Worm (Caenorhabditis elegans): Measurements from ENCODE around the gene C30A5.10.

C30A5.10 gene

ce11 chrIII:8164771-8165170 is 44.9 kb downstream of the C30A5.10 start:
- no peak for TF ChIP-seq hrde-1 (tag; optimal IDR thresholded peaks at IDR 0.05; ENCODE audit: borderline replicate concordance)

- TF ChIP-seq attf-5 (GFP tag; optimal IDR thresholded peaks at IDR 0.05): peak; percentile 98
- 0 out of 2 replicates have a peak, but pooled peaks have one; percentile 5 for TF ChIP-seq ceh-40 (GFP tag; IDR thresholded peaks at IDR 0.05)
- no peak for TF ChIP-seq mel-28 (tag; optimal IDR thresholded peaks at IDR 0.05; ENCODE audit: borderline replicate concordance)
- peak; percentile 74 for TF ChIP-seq efl-1 (GFP tag; optimal IDR thresholded peaks at IDR 0.05)
- no peak for TF ChIP-seq rec-8 (tag; optimal IDR thresholded peaks at IDR 0.05)
- TF ChIP-seq ztf-18 (tag; optimal IDR thresholded peaks at IDR 0.05): peak; percentile 42
- TF ChIP-seq snpc-3.4 (tag; optimal IDR thresholded peaks at IDR 0.05): peak; percentile 18
- no peak; the same call in 1 of the 2 replicates for TF ChIP-seq zfh-2 (GFP tag; conservative IDR thresholded peaks at IDR 0.05)
- TF ChIP-seq egrh-3 (GFP tag; IDR thresholded peaks at IDR 0.05): peak; percentile 32; the same call in 1 of the 2 replicates
- 0 out of 2 replicates have a peak, but pooled peaks have one; percentile 46 for TF ChIP-seq Y53G8AR.9 (GFP tag; conservative IDR thresholded peaks at IDR 0.05)
- TF ChIP-seq ceh-27 (GFP tag; optimal IDR thresholded peaks at IDR 0.05): peak; percentile 91
- no peak for TF ChIP-seq Y79H2A.3 (GFP tag; conservative IDR thresholded peaks at IDR 0.05)
- TF ChIP-seq ztf-25 (GFP tag; IDR thresholded peaks at IDR 0.05): no peak
- no peak for TF ChIP-seq ztf-22 (GFP tag; optimal IDR thresholded peaks at IDR 0.05)
- TF ChIP-seq tlf-1 (GFP tag; optimal IDR thresholded peaks at IDR 0.05): peak; percentile 44
- peak; percentile 50 for TF ChIP-seq nhr-80 (tag; optimal IDR thresholded peaks at IDR 0.05)
- no peak for TF ChIP-seq lag-1 (GFP tag; IDR thresholded peaks at IDR 0.05)
- no peak for TF ChIP-seq F10E7.11 (tag; optimal IDR thresholded peaks at IDR 0.05)
- TF ChIP-seq T26A5.8 (tag; optimal IDR thresholded peaks at IDR 0.05): no peak
- TF ChIP-seq hmg-20 (GFP tag; IDR thresholded peaks at IDR 0.05): no peak
- TF ChIP-seq akir-1 (GFP tag; optimal IDR thresholded peaks at IDR 0.05): no peak
- no peak for TF ChIP-seq C17E4.6 (GFP tag; IDR thresholded peaks at IDR 0.05)
- no peak for TF ChIP-seq F39B2.1 (GFP tag; IDR thresholded peaks at IDR 0.05)
- TF ChIP-seq ztf-3 (GFP tag; optimal IDR thresholded peaks at IDR 0.05): no peak
- TF ChIP-seq nhr-120 (GFP tag; IDR thresholded peaks at IDR 0.05): no peak
- no peak for TF ChIP-seq ztf-6 (GFP tag; IDR thresholded peaks at IDR 0.05)
- TF ChIP-seq B0035.1 (tag; optimal IDR thresholded peaks at IDR 0.05): no peak
- no peak for TF ChIP-seq nhr-179 (tag; optimal IDR thresholded peaks at IDR 0.05)
- TF ChIP-seq lir-1 (GFP tag; conservative IDR thresholded peaks at IDR 0.05): peak; percentile 67; the same call in 1 of the 2 replicates
- peak; percentile 15 for TF ChIP-seq B0261.1 (tag; optimal IDR thresholded peaks at IDR 0.05)
- TF ChIP-seq let-526 (GFP tag; IDR thresholded peaks at IDR 0.05): no peak
- TF ChIP-seq mxl-1 (tag; optimal IDR thresholded peaks at IDR 0.05): no peak
- TF ChIP-seq him-1 (tag; optimal IDR thresholded peaks at IDR 0.05): no peak
- no peak for TF ChIP-seq rpc-1 (optimal IDR thresholded peaks at IDR 0.05)
- no peak for TF ChIP-seq rpc-1 (tag; optimal IDR thresholded peaks at IDR 0.05)
- TF ChIP-seq tbp1 (GFP tag; optimal IDR thresholded peaks at IDR 0.05): peak; percentile 64
- TF ChIP-seq gei-17 (GFP tag; optimal IDR thresholded peaks at IDR 0.05): no peak
- no peak for TF ChIP-seq F52B5.7 (tag; optimal IDR thresholded peaks at IDR 0.05)
- peak; percentile 29; the same call in 1 of the 2 replicates for TF ChIP-seq K11D2.4 (GFP tag; IDR thresholded peaks at IDR 0.05)
- TF ChIP-seq lsl-1 (GFP tag; optimal IDR thresholded peaks at IDR 0.05): peak; percentile 86
- TF ChIP-seq F49E8.2 (tag; optimal IDR thresholded peaks at IDR 0.05; ENCODE audit: insufficient read depth): no peak
- no peak for TF ChIP-seq lin-26 (GFP tag; IDR thresholded peaks at IDR 0.05)
- no peak for TF ChIP-seq hlh-12 (tag; optimal IDR thresholded peaks at IDR 0.05)
- TF ChIP-seq hlh-26 (GFP tag; conservative IDR thresholded peaks at IDR 0.05): no peak
- no peak for TF ChIP-seq atf-7 (tag; optimal IDR thresholded peaks at IDR 0.05)
Measured at ce11 chrIII:8163788-8164423, 45.8 kb downstream of the C30A5.10 start, which contains the start of gene prp-8. Gene prp-8, plus strand, starts transcription at chrIII:8164373.

All from whole organism, young adult.